Worm (Caenorhabditis elegans) whole organism, L1 larva: ENCODE measurements around the gene Y45G5AM.6.

ENCODE experiments used
- aly-2 ChIP-seq: fragments of 150-350 bp; optimal IDR thresholded peaks from 2 replicates; lab custom pipeline; 2014; ENCODE audit warnings: missing biosample characterization, missing genetic modification characterization
- dpl-1 ChIP-seq, 3 experiments: fragments of 150-350 bp in 2 of 3; sonication (generic microtip) in 1 of 3; optimal IDR thresholded peaks; 2 replicates each; lab custom pipeline; 2014 to 2017; ENCODE audit warnings: missing biosample characterization in 3 of 3, missing genetic modification characterization in 3 of 3, missing genetic modification reagents in 3 of 3
- elt-3 ChIP-seq, 6 experiments: fragments of 150-350 bp in 1 of 6; sonication (generic microtip); optimal IDR thresholded peaks; 2 replicates each; lab custom pipeline; 2017 to 2018; ENCODE audit warnings: missing biosample characterization in 6 of 6, missing genetic modification characterization in 6 of 6, inconsistent platforms in 1 of 6
- fkh-10 ChIP-seq: sonication (generic microtip); optimal IDR thresholded peaks from 2 replicates; lab custom pipeline; 2017; ENCODE audit warnings: missing biosample characterization, missing genetic modification reagents, missing genetic modification characterization
- grh-1 ChIP-seq: fragments of 200-800 bp; sonication (Bioruptor generic); IDR thresholded peaks from 2 replicates; pipeline ENCODE4 v1.3.6; 2022; ENCODE audit warnings: missing genetic modification reagents, missing genetic modification characterization, missing compliant biosample characterization
- hlh-4 ChIP-seq: sonication (generic microtip); optimal IDR thresholded peaks from 2 replicates; lab custom pipeline; 2016; ENCODE audit warnings: mild to moderate bottlenecking, missing genetic modification characterization, missing compliant biosample characterization
- jun-1 ChIP-seq: fragments of 150-350 bp; optimal IDR thresholded peaks from 2 replicates; lab custom pipeline; 2014; ENCODE audit warnings: missing biosample characterization, missing genetic modification reagents, missing genetic modification characterization
- lin-13 ChIP-seq: fragments of 150-350 bp; optimal IDR thresholded peaks from 2 replicates; lab custom pipeline; 2014; ENCODE audit warnings: missing biosample characterization, missing genetic modification reagents, missing genetic modification characterization
- nhr-28 ChIP-seq: fragments of 150-350 bp; optimal IDR thresholded peaks from 2 replicates; lab custom pipeline; 2014; ENCODE audit warnings: missing biosample characterization, missing genetic modification characterization
- nhr-77 ChIP-seq: fragments of 150-350 bp; optimal IDR thresholded peaks from 2 replicates; lab custom pipeline; 2014; ENCODE audit warnings: missing biosample characterization, missing genetic modification characterization
- pqm-1 ChIP-seq: sonication (generic microtip); optimal IDR thresholded peaks from 3 replicates; lab custom pipeline; 2017; ENCODE audit warnings: missing biosample characterization, missing genetic modification characterization
- skn-1 ChIP-seq: fragments of 150-350 bp; optimal IDR thresholded peaks from 2 replicates; lab custom pipeline; 2014; ENCODE audit warnings: missing biosample characterization, missing genetic modification characterization
- unc-86 ChIP-seq: sonication (generic microtip); optimal IDR thresholded peaks from 2 replicates; lab custom pipeline; 2016; ENCODE audit warnings: missing genetic modification characterization, missing compliant biosample characterization
- vab-15 ChIP-seq: sonication (generic microtip); optimal IDR thresholded peaks from 2 replicates; lab custom pipeline; 2017; ENCODE audit warnings: missing genotype, mild to moderate bottlenecking, missing genetic modification characterization, missing compliant biosample characterization

DNA sequence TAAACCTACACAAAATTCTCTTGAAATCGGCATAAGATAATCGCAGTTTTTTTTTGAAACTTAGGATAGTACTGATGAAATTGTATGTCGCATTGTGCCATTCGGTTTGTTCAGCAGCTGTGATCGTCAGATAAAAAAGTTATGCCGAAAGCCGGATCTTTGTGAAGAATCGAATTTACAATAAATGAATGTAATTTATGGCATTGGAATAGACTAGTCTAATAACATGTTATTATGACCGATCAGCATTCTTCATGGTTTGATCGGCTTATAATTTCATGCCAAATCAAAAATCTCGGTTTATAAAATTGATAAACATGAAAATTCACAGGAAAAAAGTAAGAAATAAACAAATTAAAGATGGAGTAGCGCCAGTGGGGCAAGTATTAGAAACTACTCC lies 39.6 kb downstream of the Y45G5AM.6 start, which contains the start of gene srw-134:
- TF ChIP-seq dpl-1 (GFP tag; optimal IDR thresholded peaks at IDR 0.05; lab: Kevin White, UChicago), result no peak
- no peak for TF ChIP-seq aly-2 (tag; lab: Kevin White, UChicago)
- TF ChIP-seq elt-3 (tag; optimal IDR thresholded peaks at IDR 0.05; lab: Kevin White, UChicago), result no peak
- TF ChIP-seq fkh-10 (GFP tag; lab: Kevin White, UChicago), result no peak
- TF ChIP-seq lin-13 (GFP tag; lab: Kevin White, UChicago), result no peak
- TF ChIP-seq pqm-1, result no peak
- no peak for TF ChIP-seq jun-1
- no peak for TF ChIP-seq nhr-77 (tag; lab: Kevin White, UChicago)
- TF ChIP-seq grh-1, result no peak
- no peak for TF ChIP-seq hlh-4 (tag; lab: Kevin White, UChicago)
- no peak for TF ChIP-seq nhr-28 (tag; lab: Kevin White, UChicago)
- no peak for TF ChIP-seq vab-15 (tag; lab: Kevin White, UChicago)
- TF ChIP-seq unc-86 (tag; lab: Kevin White, UChicago), result no peak
- no peak for TF ChIP-seq skn-1 (tag; lab: Kevin White, UChicago)
